Worm (Caenorhabditis elegans) whole organism, L1 larva: ENCODE results near the gene citk-1.

Source experiments
- C16A3.4 ChIP-seq: fragments of 150-350 bp; optimal IDR thresholded peaks from 2 replicates; lab custom pipeline; 2014; ENCODE audit warnings: missing biosample characterization, missing genetic modification characterization
- C34B4.2 ChIP-seq: sonication (generic microtip); optimal IDR thresholded peaks from 2 replicates; lab custom pipeline; 2017; ENCODE audit warnings: mild to moderate bottlenecking, missing genetic modification characterization, missing compliant biosample characterization
- F16B12.6 ChIP-seq: fragments of 150-350 bp; optimal IDR thresholded peaks from 2 replicates; lab custom pipeline; 2014; ENCODE audit warnings: missing biosample characterization, missing genetic modification characterization
- Y116A8C.19 ChIP-seq: sonication (generic microtip); optimal IDR thresholded peaks from 2 replicates; lab custom pipeline; 2016; ENCODE audit warnings: missing compliant biosample characterization, missing genetic modification characterization, borderline replicate concordance
- aha-1 ChIP-seq: fragments of 150-350 bp; optimal IDR thresholded peaks from 2 replicates; lab custom pipeline; 2014; ENCODE audit warnings: missing biosample characterization, missing genetic modification characterization
- blmp-1 ChIP-seq: fragments of 150-350 bp; optimal IDR thresholded peaks from 2 replicates; lab custom pipeline; 2014; ENCODE audit warnings: missing biosample characterization, missing genetic modification characterization
- ceh-63 ChIP-seq: fragments of 200-800 bp; sonication (Bioruptor generic); optimal IDR thresholded peaks from 2 replicates; lab custom pipeline; 2018; ENCODE audit warnings: mild to moderate bottlenecking, missing genetic modification characterization, missing compliant biosample characterization
- ces-1 ChIP-seq: fragments of 150-350 bp; optimal IDR thresholded peaks from 2 replicates; lab custom pipeline; 2014; ENCODE audit warnings: missing biosample characterization, missing genetic modification reagents, missing genetic modification characterization
- dpl-1 ChIP-seq, 3 experiments: fragments of 150-350 bp in 2 of 3; sonication (generic microtip) in 1 of 3; optimal IDR thresholded peaks; 2 replicates each; lab custom pipeline; 2014 to 2017; ENCODE audit warnings: missing biosample characterization in 3 of 3, missing genetic modification characterization in 3 of 3, missing genetic modification reagents in 3 of 3
- efl-1 ChIP-seq, 4 experiments: fragments of 150-350 bp; optimal IDR thresholded peaks in 3 of 4; peaks in 1 of 4; 1 replicate in 1 of 4; 2 replicates in 3 of 4; lab custom pipeline; 2014; ENCODE audit warnings: missing biosample characterization in 2 of 4, missing genetic modification characterization in 2 of 4, missing genetic modification reagents in 2 of 4
- egl-13 ChIP-seq: sonication (generic microtip); optimal IDR thresholded peaks from 2 replicates; lab custom pipeline; 2016; ENCODE audit warnings: missing genotype, missing genetic modification reagents, missing genetic modification characterization, missing compliant biosample characterization
- elt-2 ChIP-seq: sonication (generic microtip); optimal IDR thresholded peaks from 2 replicates; lab custom pipeline; 2016; ENCODE audit warnings: missing genetic modification characterization, mild to moderate bottlenecking, inconsistent platforms, missing compliant biosample characterization, missing genetic modification reagents
- ets-5 ChIP-seq: fragments of 200-800 bp; sonication (Bioruptor generic); IDR thresholded peaks from 2 replicates; pipeline ENCODE4 v1.3.6; 2022; ENCODE audit warnings: missing genetic modification characterization, missing compliant biosample characterization
- fkh-10 ChIP-seq: sonication (generic microtip); optimal IDR thresholded peaks from 2 replicates; lab custom pipeline; 2017; ENCODE audit warnings: missing biosample characterization, missing genetic modification reagents, missing genetic modification characterization
- fkh-4 ChIP-seq: sonication (generic microtip); optimal IDR thresholded peaks from 2 replicates; lab custom pipeline; 2016; ENCODE audit warnings: missing compliant biosample characterization, missing genetic modification characterization, borderline replicate concordance
- grh-1 ChIP-seq: fragments of 200-800 bp; sonication (Bioruptor generic); IDR thresholded peaks from 2 replicates; pipeline ENCODE4 v1.3.6; 2022; ENCODE audit warnings: missing genetic modification reagents, missing genetic modification characterization, missing compliant biosample characterization
- hlh-17 ChIP-seq: fragments of 200-800 bp; sonication (Bioruptor generic); optimal IDR thresholded peaks from 2 replicates; lab custom pipeline; 2018; ENCODE audit warnings: missing genetic modification characterization, mild to moderate bottlenecking, missing compliant biosample characterization, moderate library complexity, borderline replicate concordance
- hlh-4 ChIP-seq: sonication (generic microtip); optimal IDR thresholded peaks from 2 replicates; lab custom pipeline; 2016; ENCODE audit warnings: mild to moderate bottlenecking, missing genetic modification characterization, missing compliant biosample characterization
- irx-1 ChIP-seq: sonication (generic microtip); optimal IDR thresholded peaks from 2 replicates; lab custom pipeline; 2016; ENCODE audit warnings: missing genetic modification characterization, missing compliant biosample characterization
- isw-1 ChIP-seq: fragments of 200-800 bp; sonication (Bioruptor generic); IDR thresholded peaks from 2 replicates; pipeline ENCODE4 v1.3.6; 2022; ENCODE audit warnings: missing genetic modification characterization, missing compliant biosample characterization
- lin-14 ChIP-seq: fragments of 200-800 bp; sonication (Bioruptor generic); optimal IDR thresholded peaks from 2 replicates; lab custom pipeline; 2018; ENCODE audit warnings: mild to moderate bottlenecking, missing genetic modification characterization, moderate library complexity, missing compliant biosample characterization
- lin-15B ChIP-seq: fragments of 150-350 bp; sonication (generic microtip); optimal IDR thresholded peaks from 3 replicates; lab custom pipeline; 2014; ENCODE audit warnings: missing biosample characterization, missing genetic modification characterization
- lin-35 ChIP-seq, 2 experiments: fragments of 150-350 bp; optimal IDR thresholded peaks; 2 replicates each; lab custom pipeline; 2014; ENCODE audit warnings: missing biosample characterization in 2 of 2, missing genetic modification characterization in 2 of 2, missing genetic modification reagents in 2 of 2
- lir-3 ChIP-seq: sonication (generic microtip); optimal IDR thresholded peaks from 2 replicates; lab custom pipeline; 2016; ENCODE audit warnings: mild to moderate bottlenecking, missing genetic modification characterization, moderate library complexity, missing compliant biosample characterization; ENCODE audit not compliant: poor library complexity
- lsy-2 ChIP-seq, 2 experiments: fragments of 150-350 bp; optimal IDR thresholded peaks; 2 replicates each; lab custom pipeline; 2014; ENCODE audit warnings: missing biosample characterization in 2 of 2, missing genetic modification characterization in 2 of 2
- nhr-11 ChIP-seq: fragments of 150-350 bp; optimal IDR thresholded peaks from 2 replicates; lab custom pipeline; 2014; ENCODE audit warnings: missing biosample characterization, missing genetic modification characterization
- nhr-20 ChIP-seq: sonication (generic microtip); optimal IDR thresholded peaks from 2 replicates; lab custom pipeline; 2016; ENCODE audit warnings: mild to moderate bottlenecking, missing genetic modification characterization, missing compliant biosample characterization
- nhr-237 ChIP-seq: fragments of 150-350 bp; optimal IDR thresholded peaks from 2 replicates; lab custom pipeline; 2014; ENCODE audit warnings: missing biosample characterization, missing genetic modification characterization
- nhr-28 ChIP-seq: fragments of 150-350 bp; optimal IDR thresholded peaks from 2 replicates; lab custom pipeline; 2014; ENCODE audit warnings: missing biosample characterization, missing genetic modification characterization
- nhr-71 ChIP-seq: sonication (generic microtip); optimal IDR thresholded peaks from 2 replicates; lab custom pipeline; 2016; ENCODE audit warnings: mild to moderate bottlenecking, missing genetic modification characterization, moderate library complexity, missing compliant biosample characterization
- nhr-76 ChIP-seq: sonication (generic microtip); optimal IDR thresholded peaks from 2 replicates; lab custom pipeline; 2017; ENCODE audit warnings: missing biosample characterization, missing genetic modification characterization
- nhr-77 ChIP-seq: fragments of 150-350 bp; optimal IDR thresholded peaks from 2 replicates; lab custom pipeline; 2014; ENCODE audit warnings: missing biosample characterization, missing genetic modification characterization
- nhr-85 ChIP-seq: sonication (generic microtip); peaks from one replicate; lab custom pipeline; 2016; ENCODE audit warnings: missing genetic modification characterization, inconsistent platforms, missing compliant biosample characterization
- nhr-90 ChIP-seq: sonication (generic microtip); optimal IDR thresholded peaks from 2 replicates; lab custom pipeline; 2016; ENCODE audit warnings: mild to moderate bottlenecking, missing genetic modification characterization, missing compliant biosample characterization; ENCODE audit not compliant: poor library complexity
- pag-3 ChIP-seq: sonication (generic microtip); optimal IDR thresholded peaks from 2 replicates; lab custom pipeline; 2017; ENCODE audit warnings: missing genetic modification characterization, mild to moderate bottlenecking, missing compliant biosample characterization, antibody characterized with exemption, borderline replicate concordance; ENCODE audit not compliant: insufficient read depth
- snu-23 ChIP-seq: sonication (generic microtip); optimal IDR thresholded peaks from 2 replicates; lab custom pipeline; 2016; ENCODE audit warnings: missing genetic modification characterization, missing compliant biosample characterization
- sptf-1 ChIP-seq: fragments of 150-350 bp; optimal IDR thresholded peaks from 2 replicates; lab custom pipeline; 2014; ENCODE audit warnings: missing biosample characterization, missing genetic modification characterization
- swsn-7 ChIP-seq: sonication (generic microtip); optimal IDR thresholded peaks from 2 replicates; lab custom pipeline; 2016; ENCODE audit warnings: missing genetic modification characterization, missing compliant biosample characterization
- tlp-1 ChIP-seq: fragments of 150-350 bp; optimal IDR thresholded peaks from 2 replicates; lab custom pipeline; 2014; ENCODE audit warnings: missing biosample characterization, missing genetic modification characterization
- unc-130 ChIP-seq: fragments of 150-350 bp; optimal IDR thresholded peaks from 2 replicates; lab custom pipeline; 2017; ENCODE audit warnings: missing biosample characterization, missing genetic modification characterization, inconsistent platforms
- unc-30 ChIP-seq: sonication (generic microtip); optimal IDR thresholded peaks from 2 replicates; lab custom pipeline; 2017; ENCODE audit warnings: missing biosample characterization, missing genetic modification characterization
- unc-86 ChIP-seq: sonication (generic microtip); optimal IDR thresholded peaks from 2 replicates; lab custom pipeline; 2016; ENCODE audit warnings: missing genetic modification characterization, missing compliant biosample characterization
- vab-15 ChIP-seq: sonication (generic microtip); optimal IDR thresholded peaks from 2 replicates; lab custom pipeline; 2017; ENCODE audit warnings: missing genotype, mild to moderate bottlenecking, missing genetic modification characterization, missing compliant biosample characterization
- xbp-1 ChIP-seq: sonication (generic microtip); optimal IDR thresholded peaks from 2 replicates; lab custom pipeline; 2016; ENCODE audit warnings: missing genetic modification characterization, missing compliant biosample characterization
- zip-4 ChIP-seq: fragments of 200-800 bp; sonication (Bioruptor generic); optimal IDR thresholded peaks from 2 replicates; lab custom pipeline; 2018; ENCODE audit warnings: mild to moderate bottlenecking, missing genetic modification characterization, moderate library complexity, missing compliant biosample characterization

The citk-1 gene

DNA sequence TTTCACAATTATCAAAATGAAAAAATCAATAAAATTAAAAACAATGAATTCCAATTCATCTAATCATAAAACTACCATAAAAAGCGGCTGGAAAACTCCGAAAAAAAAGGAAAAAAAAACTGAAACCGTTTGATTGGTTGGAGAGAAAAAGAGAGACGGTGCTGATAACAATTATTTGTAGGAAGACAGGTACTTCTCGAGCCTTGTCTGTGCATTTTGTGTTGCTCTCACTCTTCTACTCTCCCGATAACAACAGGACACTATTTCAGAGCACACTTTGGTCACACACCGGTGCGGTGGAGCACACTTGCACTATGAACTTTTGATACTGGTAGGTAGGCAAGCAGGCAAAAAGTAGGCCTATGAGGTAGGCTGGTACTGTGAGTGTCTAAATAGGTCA is 47.8 kb downstream of the citk-1 start:
- TF ChIP-seq zip-4 (GFP tag; lab: Kevin White, UChicago) = no peak
- TF ChIP-seq nhr-20 (tag; lab: Kevin White, UChicago) = peak; percentile 20
- no peak for TF ChIP-seq nhr-237 (tag; lab: Kevin White, UChicago)
- TF ChIP-seq xbp-1 (tag; lab: Kevin White, UChicago) = no peak
- TF ChIP-seq unc-86 = no peak
- TF ChIP-seq C34B4.2 (tag; lab: Kevin White, UChicago) = no peak
- no peak for TF ChIP-seq F16B12.6 (tag; lab: Kevin White, UChicago)
- TF ChIP-seq snu-23 = no peak
- TF ChIP-seq lsy-2 (tag; optimal IDR thresholded peaks at IDR 0.05; lab: Kevin White, UChicago) = peak in 1 of 2 experiments; percentile 25
- no peak for TF ChIP-seq swsn-7 (tag; lab: Kevin White, UChicago)
- TF ChIP-seq lin-35 (GFP tag; optimal IDR thresholded peaks at IDR 0.05; lab: Kevin White, UChicago) = peak in 1 of 2 experiments; percentile 38
- no peak for TF ChIP-seq efl-1 (optimal IDR thresholded peaks at IDR 0.05; lab: Kevin White, UChicago)
- TF ChIP-seq efl-1 (GFP tag; optimal IDR thresholded peaks at IDR 0.05 in 1 of 2; lab: Kevin White, UChicago) = peak in 1 of 2 experiments; percentile 67
- no peak for TF ChIP-seq nhr-90
- peak; percentile 89 for TF ChIP-seq elt-2 (tag; lab: Kevin White, UChicago)
- TF ChIP-seq fkh-10 (GFP tag; lab: Kevin White, UChicago) = no peak
- no peak for TF ChIP-seq irx-1 (tag; lab: Kevin White, UChicago)
- TF ChIP-seq egl-13 (tag; lab: Kevin White, UChicago) = no peak
- TF ChIP-seq unc-30 (tag; lab: Kevin White, UChicago) = no peak
- no peak for TF ChIP-seq fkh-4
- TF ChIP-seq nhr-85 = no peak
- TF ChIP-seq dpl-1 (GFP tag; optimal IDR thresholded peaks at IDR 0.05; lab: Kevin White, UChicago) = no peak
- peak; percentile 4 for TF ChIP-seq nhr-77

DNA sequence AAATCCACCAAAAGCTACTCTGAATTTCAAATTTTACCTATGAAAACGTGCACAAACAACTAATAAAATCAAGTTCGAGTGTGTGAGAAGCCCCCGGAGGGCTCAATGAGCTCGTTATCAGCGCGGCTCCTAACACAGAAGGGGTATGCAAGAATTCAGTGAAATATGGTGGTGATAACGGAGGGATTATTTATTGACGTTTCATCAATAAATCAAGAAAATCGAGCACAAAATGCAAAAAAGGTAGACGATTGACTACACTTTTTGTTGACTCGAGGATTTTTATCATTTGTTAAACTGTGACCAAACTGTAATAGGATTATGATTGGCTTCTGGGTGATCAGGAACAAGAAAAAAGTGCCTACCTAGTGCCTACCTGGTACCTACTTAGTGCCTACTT is 48.7 kb downstream of the citk-1 start, which contains the start of gene zip-3:
Gene zip-3, minus strand, starts transcription at position 21 of the 400 bp plus-strand sequence.
- TF ChIP-seq elt-2 (tag; lab: Kevin White, UChicago) (peak; percentile 56), isw-1 (GFP tag; lab: Robert Waterston, UW) (no peak)

DNA sequence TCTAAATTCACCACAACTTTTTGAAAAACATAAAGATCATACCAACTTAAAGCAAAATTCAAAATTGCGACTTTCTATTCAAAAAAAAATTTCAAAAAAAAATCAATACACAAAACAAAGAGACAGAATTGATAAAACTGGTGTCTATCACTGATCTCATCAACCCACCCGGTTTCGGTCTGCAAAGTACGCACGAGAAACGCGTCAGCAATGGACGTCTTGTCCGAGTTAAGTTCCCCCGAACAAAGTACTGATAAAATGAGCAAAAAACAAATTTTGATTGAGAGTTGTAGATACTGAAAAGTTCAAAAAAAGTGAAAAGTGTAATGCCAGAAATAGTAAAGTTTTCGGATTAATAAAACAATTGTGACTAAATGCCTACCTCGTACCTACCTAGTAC is 49.6 kb downstream of the citk-1 start:
- TF ChIP-seq C16A3.4 (tag; lab: Kevin White, UChicago) (no peak), nhr-71 (tag; lab: Kevin White, UChicago) (peak; percentile 25), aha-1 (tag; lab: Kevin White, UChicago) (no peak), nhr-76 (tag; lab: Kevin White, UChicago) (no peak), efl-1 (optimal IDR thresholded peaks at IDR 0.05; lab: Kevin White, UChicago) (no peak), efl-1 (GFP tag; optimal IDR thresholded peaks at IDR 0.05 in 1 of 2; lab: Kevin White, UChicago) (no peak), nhr-28 (no peak), nhr-90 (no peak), nhr-85 (peak; percentile 23), Y116A8C.19 (tag; lab: Kevin White, UChicago) (no peak), tlp-1 (tag; lab: Kevin White, UChicago) (no peak), unc-86 (no peak), ets-5 (no peak), F16B12.6 (tag; lab: Kevin White, UChicago) (no peak), blmp-1 (no peak), lin-35 (GFP tag; optimal IDR thresholded peaks at IDR 0.05; lab: Kevin White, UChicago) (peak in 1 of 2 experiments; percentile 44), ceh-63 (GFP tag; lab: Kevin White, UChicago) (no peak), dpl-1 (GFP tag; optimal IDR thresholded peaks at IDR 0.05; lab: Kevin White, UChicago) (peak in 1 of 3 experiments; percentile 38), egl-13 (tag; lab: Kevin White, UChicago) (no peak), C34B4.2 (tag; lab: Kevin White, UChicago) (no peak), ces-1 (no peak), lsy-2 (tag; optimal IDR thresholded peaks at IDR 0.05; lab: Kevin White, UChicago) (peak; percentile 5 to 22), xbp-1 (tag; lab: Kevin White, UChicago) (no peak), lir-3 (tag; lab: Kevin White, UChicago) (no peak), isw-1 (GFP tag; lab: Robert Waterston, UW) (no peak), grh-1 (GFP tag; lab: Robert Waterston, UW) (no peak), elt-2 (tag; lab: Kevin White, UChicago) (peak; percentile 36), fkh-10 (GFP tag; lab: Kevin White, UChicago) (no peak), vab-15 (tag; lab: Kevin White, UChicago) (no peak), lin-15B (tag; lab: Kevin White, UChicago) (no peak), pag-3 (no peak), nhr-77 (no peak), sptf-1 (no peak), unc-130 (no peak), hlh-17 (no peak), nhr-11 (tag; lab: Kevin White, UChicago) (no peak), lin-14 (peak; percentile 23), hlh-4 (tag; lab: Kevin White, UChicago) (no peak)
